Fruit fly (Drosophila melanogaster) whole organism, pupa: ENCODE measurements around the gene twr.

ENCODE experiments used
- CG10348 ChIP-seq: fragments of 200-800 bp; sonication (Bioruptor generic); IDR thresholded peaks from 2 replicates; pipeline ENCODE4 v1.3.6; 2022; ENCODE audit warnings: missing biosample characterization, missing genetic modification characterization
- CG12605 ChIP-seq: fragments of 200-800 bp; sonication (Bioruptor generic); IDR thresholded peaks from 2 replicates; pipeline ENCODE4 v1.3.6; 2022; ENCODE audit warnings: missing biosample characterization, missing genetic modification characterization
- CG13204 ChIP-seq: fragments of 200-800 bp; sonication (Bioruptor generic); optimal IDR thresholded peaks from 2 replicates; lab custom pipeline; 2018; ENCODE audit warnings: missing biosample characterization, mild to moderate bottlenecking, missing genetic modification characterization, moderate library complexity
- CG14655 ChIP-seq: fragments of 200-800 bp; sonication (Bioruptor generic); optimal IDR thresholded peaks from 3 replicates; lab custom pipeline; 2017; ENCODE audit warnings: mild to moderate bottlenecking, missing biosample characterization, missing genetic modification reagents, missing genetic modification characterization
- CG15710 ChIP-seq: fragments of 200-800 bp; sonication (Bioruptor generic); optimal IDR thresholded peaks from 2 replicates; lab custom pipeline; 2018; ENCODE audit warnings: missing biosample characterization, mild to moderate bottlenecking, missing genetic modification characterization, moderate library complexity
- CG17806 ChIP-seq: fragments of 200-800 bp; sonication (Bioruptor generic); optimal IDR thresholded peaks from 2 replicates; lab custom pipeline; 2018; ENCODE audit warnings: missing biosample characterization, mild to moderate bottlenecking, missing genetic modification characterization, moderate library complexity
- CG32121 ChIP-seq: fragments of 200-800 bp; sonication (Bioruptor generic); IDR thresholded peaks from 2 replicates; pipeline ENCODE4 v1.3.6; 2022; ENCODE audit warnings: missing biosample characterization, missing genetic modification characterization
- CG34367 ChIP-seq: fragments of 200-800 bp; sonication (Bioruptor generic); optimal IDR thresholded peaks from 2 replicates; lab custom pipeline; 2018; ENCODE audit warnings: missing biosample characterization, mild to moderate bottlenecking, missing genetic modification characterization
- CG4496 ChIP-seq: fragments of 200-800 bp; sonication (Bioruptor generic); IDR thresholded peaks from 3 replicates; pipeline ENCODE4 v1.3.6; 2022; ENCODE audit warnings: missing biosample characterization, missing genetic modification characterization
- CG8159 ChIP-seq: fragments of 200-800 bp; sonication (Bioruptor generic); optimal IDR thresholded peaks from 3 replicates; lab custom pipeline; 2018; ENCODE audit warnings: missing biosample characterization, mild to moderate bottlenecking, missing genetic modification characterization, moderate library complexity
- CG8301 ChIP-seq: fragments of 200-800 bp; sonication (Bioruptor generic); optimal IDR thresholded peaks from 2 replicates; lab custom pipeline; 2018; ENCODE audit warnings: missing biosample characterization, mild to moderate bottlenecking, missing genetic modification characterization
- CG9948 ChIP-seq: fragments of 200-800 bp; sonication (Bioruptor generic); optimal IDR thresholded peaks from 2 replicates; lab custom pipeline; 2018; ENCODE audit warnings: missing biosample characterization, mild to moderate bottlenecking, missing genetic modification characterization, moderate library complexity
- D1 ChIP-seq: fragments of 200-800 bp; sonication (Bioruptor generic); optimal IDR thresholded peaks from 2 replicates; lab custom pipeline; 2018; ENCODE audit warnings: missing biosample characterization, mild to moderate bottlenecking, missing genetic modification characterization, moderate library complexity
- EcR ChIP-seq: fragments of 200-800 bp; sonication (Bioruptor generic); optimal IDR thresholded peaks from 3 replicates; lab custom pipeline; 2019; ENCODE audit warnings: missing biosample characterization, missing genetic modification characterization, mild to moderate bottlenecking, moderate library complexity, missing genetic modification reagents
- Ets98B ChIP-seq: fragments of 200-800 bp; sonication (Bioruptor generic); IDR thresholded peaks from 2 replicates; pipeline ENCODE4 v1.3.6; 2022; ENCODE audit warnings: missing biosample characterization, missing genetic modification characterization
- Pif1A ChIP-seq: fragments of 200-800 bp; sonication (Bioruptor generic); optimal IDR thresholded peaks from 3 replicates; lab custom pipeline; 2016; ENCODE audit warnings: missing biosample characterization, missing genetic modification characterization
- Pif1B ChIP-seq: fragments of 200-800 bp; sonication (Bioruptor generic); optimal IDR thresholded peaks from 3 replicates; lab custom pipeline; 2016; ENCODE audit warnings: missing biosample characterization, missing genetic modification characterization
- Snoo ChIP-seq: fragments of 200-800 bp; sonication (Bioruptor generic); optimal IDR thresholded peaks from 3 replicates; lab custom pipeline; 2017; ENCODE audit warnings: missing biosample characterization, mild to moderate bottlenecking, missing genetic modification characterization, inconsistent platforms
- fd96Ca ChIP-seq: fragments of 200-800 bp; sonication (Bioruptor generic); IDR thresholded peaks from 3 replicates; pipeline ENCODE4 v1.3.6; 2022; ENCODE audit warnings: missing biosample characterization, missing genetic modification characterization
- gl ChIP-seq: fragments of 200-800 bp; sonication (Bioruptor generic); optimal IDR thresholded peaks from 2 replicates; lab custom pipeline; 2018; ENCODE audit warnings: missing biosample characterization, mild to moderate bottlenecking, missing genetic modification characterization
- rn ChIP-seq: fragments of 200-800 bp; sonication (Bioruptor generic); IDR thresholded peaks from 2 replicates; pipeline ENCODE4 v1.3.6; 2022; ENCODE audit warnings: missing biosample characterization, missing genetic modification characterization

Gene twr

dm6 chr3R:6644334-6644733 lies 13.3 kb upstream of the twr start, which contains the start of gene Ass:
TSS of gene Ass (minus strand) at chr3R:6644434.
- TF ChIP-seq CG9948 (no peak), CG12605 (GFP tag; lab: Robert Waterston, UW) (no peak), Pif1A (no peak), rn (GFP tag; lab: Robert Waterston, UW) (no peak), CG13204 (GFP tag; lab: Kevin White, UChicago) (no peak), CG14655 (GFP tag; lab: Kevin White, UChicago) (no peak), CG10348 (GFP tag; lab: Robert Waterston, UW) (no peak), CG34367 (tag; lab: Kevin White, UChicago) (no peak), Snoo (tag; lab: Kevin White, UChicago) (no peak), EcR (no peak), Ets98B (GFP tag; lab: Robert Waterston, UW) (no peak), Pif1B (no peak), gl (no peak), D1 (tag; lab: Kevin White, UChicago) (no peak), CG32121 (GFP tag; lab: Robert Waterston, UW) (no peak), CG8301 (tag; lab: Kevin White, UChicago) (no peak), CG15710 (tag; lab: Kevin White, UChicago) (no peak), CG8159 (tag; lab: Kevin White, UChicago) (no peak), CG17806 (tag; lab: Kevin White, UChicago) (no peak), fd96Ca (GFP tag; lab: Robert Waterston, UW) (no peak)

dm6 chr3R:6646740-6647139 lies 10.9 kb upstream of the twr start, which contains the start of gene Taf1:
TSS of gene Taf1 (plus strand) at chr3R:6646889.
- TF ChIP-seq CG17806 (tag; lab: Kevin White, UChicago) (no peak), CG8159 (tag; lab: Kevin White, UChicago) (no peak)
- TF ChIP-seq, all 21 proteins: peak for 0

dm6 chr3R:6659941-6660340 lies 2.3 kb downstream of the twr start, which contains the start of gene agt:
TSS of gene agt (minus strand) at chr3R:6660100.
- TF ChIP-seq D1 (tag; lab: Kevin White, UChicago), result no peak
- TF ChIP-seq CG13204 (GFP tag; lab: Kevin White, UChicago), result no peak
- TF ChIP-seq CG9948, result no peak
- 0 out of 3 replicates have a peak, but pooled peaks have one; percentile 20 for TF ChIP-seq CG4496 (GFP tag; lab: Robert Waterston, UW)
- TF ChIP-seq Ets98B (GFP tag; lab: Robert Waterston, UW), result no peak

- no peak for TF ChIP-seq CG32121 (GFP tag; lab: Robert Waterston, UW)
- no peak for TF ChIP-seq CG15710 (tag; lab: Kevin White, UChicago)
- no peak for TF ChIP-seq CG34367 (tag; lab: Kevin White, UChicago)
- no peak for TF ChIP-seq CG14655 (GFP tag; lab: Kevin White, UChicago)
- no peak; the same call in 2 of the 3 replicates for TF ChIP-seq fd96Ca (GFP tag; lab: Robert Waterston, UW)
- TF ChIP-seq D1 (tag; lab: Kevin White, UChicago), result no peak
- TF ChIP-seq CG8301 (tag; lab: Kevin White, UChicago), result no peak
- no peak for TF ChIP-seq Snoo (tag; lab: Kevin White, UChicago)
- TF ChIP-seq gl, result no peak
- no peak for TF ChIP-seq CG12605 (GFP tag; lab: Robert Waterston, UW)
- no peak for TF ChIP-seq Pif1A
- no peak for TF ChIP-seq rn (GFP tag; lab: Robert Waterston, UW)
- no peak for TF ChIP-seq CG13204 (GFP tag; lab: Kevin White, UChicago)
- TF ChIP-seq CG17806 (tag; lab: Kevin White, UChicago), result no peak
Observed at dm6 chr3R:6662613-6663288, 5.1 kb downstream of the twr start.

- no peak for TF ChIP-seq CG13204 (GFP tag; lab: Kevin White, UChicago)
- TF ChIP-seq Pif1A, result no peak
- TF ChIP-seq CG4496 (GFP tag; lab: Robert Waterston, UW), result no peak
- TF ChIP-seq CG15710 (tag; lab: Kevin White, UChicago), result no peak
- no peak for TF ChIP-seq CG14655 (GFP tag; lab: Kevin White, UChicago)
- no peak for TF ChIP-seq Ets98B (GFP tag; lab: Robert Waterston, UW)
- no peak for TF ChIP-seq CG8159 (tag; lab: Kevin White, UChicago)
Observed at dm6 chr3R:6663289-6663666, 5.6 kb downstream of the twr start.

dm6 chr3R:6664371-6665116 lies 6.9 kb downstream of the twr start:
- TF ChIP-seq fd96Ca (GFP tag; lab: Robert Waterston, UW) (peak; percentile 51; the same call in 2 of the 3 replicates), CG4496 (GFP tag; lab: Robert Waterston, UW) (peak; percentile 76), gl (no peak), rn (GFP tag; lab: Robert Waterston, UW) (no peak), Snoo (tag; lab: Kevin White, UChicago) (no peak), CG8159 (tag; lab: Kevin White, UChicago) (peak; percentile 19), CG14655 (GFP tag; lab: Kevin White, UChicago) (peak; percentile 50), Pif1A (no peak), CG9948 (peak; percentile 11), Ets98B (GFP tag; lab: Robert Waterston, UW) (no peak; the same call in 1 of the 2 replicates), Pif1B (no peak)
